Fruit fly (Drosophila melanogaster) whole organism, embryonic: Measurements from ENCODE around the gene CG9302.

Experiments
- BEAF-32 ChIP-seq: fragments of 200-800 bp; sonication (Bioruptor generic); optimal IDR thresholded peaks from 3 replicates; lab custom pipeline; 2017; ENCODE audit warnings: missing biosample characterization, missing genetic modification characterization, mild to moderate bottlenecking, moderate library complexity, missing genetic modification reagents
- Bgb ChIP-seq: fragments of 200-800 bp; sonication (Bioruptor generic); IDR thresholded peaks from 2 replicates; pipeline ENCODE4 v1.3.6; 2022; ENCODE audit warnings: missing biosample characterization, missing genetic modification characterization; ENCODE audit not compliant: partially characterized antibody
- CG10209 ChIP-seq: fragments of 200-800 bp; sonication (Bioruptor generic); optimal IDR thresholded peaks from 3 replicates; lab custom pipeline; 2017; ENCODE audit warnings: missing biosample characterization, mild to moderate bottlenecking, missing genetic modification characterization, missing genetic modification reagents
- CG10267 ChIP-seq: fragments of 200-800 bp; sonication (Bioruptor generic); optimal IDR thresholded peaks from 2 replicates; lab custom pipeline; 2018; ENCODE audit warnings: missing biosample characterization, mild to moderate bottlenecking, missing genetic modification characterization, moderate library complexity
- CG10321 ChIP-seq: fragments of 200-800 bp; sonication (Bioruptor generic); IDR thresholded peaks from 2 replicates; pipeline ENCODE4 v1.3.6; 2022; ENCODE audit warnings: missing biosample characterization, missing genetic modification characterization
- CG11504 ChIP-seq: fragments of 200-800 bp; sonication (Bioruptor generic); optimal IDR thresholded peaks from 3 replicates; lab custom pipeline; 2019; ENCODE audit warnings: missing biosample characterization, mild to moderate bottlenecking, missing genetic modification characterization, moderate library complexity
- CG11695 ChIP-seq: fragments of 200-800 bp; sonication (Bioruptor generic); IDR thresholded peaks from 3 replicates; pipeline ENCODE4 v1.3.6; 2022; ENCODE audit warnings: missing biosample characterization, missing genetic modification characterization
- CG11723 ChIP-seq: fragments of 200-800 bp; sonication (Bioruptor generic); optimal IDR thresholded peaks from 2 replicates; lab custom pipeline; 2017; ENCODE audit warnings: missing biosample characterization, mild to moderate bottlenecking, missing genetic modification characterization
- CG12104 ChIP-seq: fragments of 200-800 bp; sonication (Bioruptor generic); optimal IDR thresholded peaks from 3 replicates; lab custom pipeline; 2016; ENCODE audit warnings: missing biosample characterization, missing genetic modification characterization
- CG14667 ChIP-seq: fragments of 200-800 bp; sonication (Bioruptor generic); IDR thresholded peaks from 2 replicates; pipeline ENCODE4 v1.3.6; 2022; ENCODE audit warnings: missing biosample characterization, missing genetic modification characterization
- CG15011 ChIP-seq: fragments of 200-800 bp; sonication (Bioruptor generic); optimal IDR thresholded peaks from 3 replicates; lab custom pipeline; 2018; ENCODE audit warnings: missing biosample characterization, mild to moderate bottlenecking, missing genetic modification characterization
- CG16863 ChIP-seq: fragments of 200-800 bp; sonication (Bioruptor generic); optimal IDR thresholded peaks from 3 replicates; lab custom pipeline; 2016; ENCODE audit warnings: missing biosample characterization, missing genetic modification characterization
- CG17328 ChIP-seq: fragments of 200-800 bp; sonication (Bioruptor generic); IDR thresholded peaks from 2 replicates; pipeline ENCODE4 v1.3.6; 2022; ENCODE audit warnings: missing biosample characterization, missing genetic modification characterization
- CG17912 ChIP-seq: fragments of 200-800 bp; sonication (Bioruptor generic); optimal IDR thresholded peaks from 2 replicates; lab custom pipeline; 2018; ENCODE audit warnings: missing biosample characterization, mild to moderate bottlenecking, missing genetic modification characterization
- CG18599 ChIP-seq: fragments of 200-800 bp; sonication (Bioruptor generic); optimal IDR thresholded peaks from 3 replicates; lab custom pipeline; 2017; ENCODE audit warnings: missing biosample characterization, missing genetic modification characterization, mild to moderate bottlenecking, moderate library complexity, missing genetic modification reagents
- CG2116 ChIP-seq: fragments of 200-800 bp; sonication (Bioruptor generic); optimal IDR thresholded peaks from 3 replicates; lab custom pipeline; 2018; ENCODE audit warnings: missing biosample characterization, mild to moderate bottlenecking, missing genetic modification characterization
- CG31388 ChIP-seq: fragments of 200-800 bp; sonication (Bioruptor generic); optimal IDR thresholded peaks from 2 replicates; lab custom pipeline; 2016; ENCODE audit warnings: missing biosample characterization, missing genetic modification characterization
- CG31441 ChIP-seq: fragments of 200-800 bp; sonication (Bioruptor generic); IDR thresholded peaks from 2 replicates; pipeline ENCODE4 v1.3.6; 2022; ENCODE audit warnings: missing biosample characterization, missing genetic modification characterization
- CG32767 ChIP-seq: fragments of 200-800 bp; sonication (Bioruptor generic); IDR thresholded peaks from 2 replicates; pipeline ENCODE4 v1.3.6; 2022; ENCODE audit warnings: missing biosample characterization, missing genetic modification characterization
- CG3281 ChIP-seq: fragments of 200-800 bp; sonication (Bioruptor generic); optimal IDR thresholded peaks from 3 replicates; lab custom pipeline; 2017; ENCODE audit warnings: missing biosample characterization, mild to moderate bottlenecking, missing genetic modification characterization
- CG33557 ChIP-seq: fragments of 200-800 bp; sonication (Bioruptor generic); optimal IDR thresholded peaks from 2 replicates; lab custom pipeline; 2019; ENCODE audit warnings: missing biosample characterization, mild to moderate bottlenecking, missing genetic modification characterization, moderate library complexity
- CG3847 ChIP-seq: fragments of 200-800 bp; sonication (Bioruptor generic); IDR thresholded peaks from 2 replicates; pipeline ENCODE4 v1.3.6; 2022; ENCODE audit warnings: missing biosample characterization, missing genetic modification characterization
- CG6683 ChIP-seq: fragments of 200-800 bp; sonication (Bioruptor generic); optimal IDR thresholded peaks from 2 replicates; lab custom pipeline; 2017; ENCODE audit warnings: missing biosample characterization, mild to moderate bottlenecking, missing genetic modification characterization, missing genetic modification reagents
- CG6765 ChIP-seq: fragments of 200-800 bp; sonication (Bioruptor generic); optimal IDR thresholded peaks from 3 replicates; lab custom pipeline; 2017; ENCODE audit warnings: missing biosample characterization, mild to moderate bottlenecking, missing genetic modification characterization
- CG7839 ChIP-seq: fragments of 200-800 bp; sonication (Bioruptor generic); optimal IDR thresholded peaks from 3 replicates; lab custom pipeline; 2018; ENCODE audit warnings: missing biosample characterization, mild to moderate bottlenecking, missing genetic modification characterization, moderate library complexity
- CG9932 ChIP-seq: fragments of 200-800 bp; sonication (Bioruptor generic); IDR thresholded peaks from 2 replicates; pipeline ENCODE4 v1.3.6; 2022; ENCODE audit warnings: missing biosample characterization, missing genetic modification characterization
- Dip2 ChIP-seq: fragments of 200-800 bp; sonication (Bioruptor generic); IDR thresholded peaks from 2 replicates; pipeline ENCODE4 v1.3.6; 2022; ENCODE audit warnings: missing biosample characterization, missing genetic modification characterization
- Elba2 ChIP-seq: fragments of 200-800 bp; sonication (Bioruptor generic); optimal IDR thresholded peaks from 3 replicates; lab custom pipeline; 2016; ENCODE audit warnings: missing biosample characterization, missing genetic modification characterization
- GATAe ChIP-seq: fragments of 200-800 bp; sonication (Bioruptor generic); conservative IDR thresholded peaks from 2 replicates; pipeline ENCODE4 v1.3.6; 2022; ENCODE audit warnings: missing biosample characterization, missing genetic modification characterization
- Gsc ChIP-seq: fragments of 200-800 bp; sonication (Bioruptor generic); IDR thresholded peaks from 2 replicates; pipeline ENCODE4 v1.3.6; 2022; ENCODE audit warnings: missing biosample characterization, missing genetic modification characterization
- NC2β ChIP-seq: fragments of 200-800 bp; sonication (Bioruptor generic); optimal IDR thresholded peaks from 2 replicates; lab custom pipeline; 2016; ENCODE audit warnings: missing biosample characterization, missing genetic modification characterization
- amos ChIP-seq: fragments of 200-800 bp; sonication (Bioruptor generic); IDR thresholded peaks from 2 replicates; pipeline ENCODE4 v1.3.6; 2022; ENCODE audit warnings: missing biosample characterization, missing genetic modification characterization; ENCODE audit not compliant: partially characterized antibody
- bsh ChIP-seq, 2 experiments: fragments of 200-800 bp; sonication (Bioruptor generic); optimal IDR thresholded peaks; 2 replicates each; lab custom pipeline; 2017 to 2018; ENCODE audit warnings: mild to moderate bottlenecking in 2 of 2, missing biosample characterization in 2 of 2, missing genetic modification characterization in 2 of 2, moderate library complexity in 1 of 2
- chm ChIP-seq: fragments of 200-800 bp; sonication (Bioruptor generic); IDR thresholded peaks from 2 replicates; pipeline ENCODE4 v1.3.6; 2022; ENCODE audit warnings: missing biosample characterization, missing genetic modification characterization
- da ChIP-seq: fragments of 200-800 bp; sonication (Bioruptor generic); optimal IDR thresholded peaks from 2 replicates; lab custom pipeline; 2016; ENCODE audit warnings: missing biosample characterization, missing genetic modification characterization
- dmrt99B ChIP-seq: fragments of 200-800 bp; sonication (Bioruptor generic); optimal IDR thresholded peaks from 2 replicates; lab custom pipeline; 2018; ENCODE audit warnings: missing biosample characterization, mild to moderate bottlenecking, missing genetic modification characterization, moderate library complexity
- fd102C ChIP-seq: fragments of 200-800 bp; sonication (Bioruptor generic); optimal IDR thresholded peaks from 2 replicates; lab custom pipeline; 2018; ENCODE audit warnings: missing biosample characterization, mild to moderate bottlenecking, missing genetic modification characterization, moderate library complexity
- gro ChIP-seq: fragments of 200-800 bp; sonication (Bioruptor generic); optimal IDR thresholded peaks from 2 replicates; lab custom pipeline; 2016; ENCODE audit warnings: missing biosample characterization, missing genetic modification characterization
- mld ChIP-seq: fragments of 200-800 bp; sonication (Bioruptor generic); IDR thresholded peaks from 3 replicates; pipeline ENCODE4 v1.3.6; 2022; ENCODE audit warnings: missing biosample characterization, missing genetic modification characterization; ENCODE audit not compliant: partially characterized antibody
- nmo ChIP-seq: fragments of 200-800 bp; sonication (Bioruptor generic); optimal IDR thresholded peaks from 2 replicates; lab custom pipeline; 2018; ENCODE audit warnings: missing biosample characterization, mild to moderate bottlenecking, missing genetic modification characterization, moderate library complexity
- odd ChIP-seq: fragments of 200-800 bp; sonication (Bioruptor generic); optimal IDR thresholded peaks from 2 replicates; lab custom pipeline; 2017; ENCODE audit warnings: missing biosample characterization, mild to moderate bottlenecking, missing genetic modification characterization
- pzg ChIP-seq: fragments of 200-800 bp; sonication (Bioruptor generic); optimal IDR thresholded peaks from 3 replicates; lab custom pipeline; 2018; ENCODE audit warnings: missing biosample characterization, mild to moderate bottlenecking, missing genetic modification characterization, moderate library complexity
- sens-2 ChIP-seq: fragments of 200-800 bp; sonication (Bioruptor generic); IDR thresholded peaks from 2 replicates; pipeline ENCODE4 v1.3.6; 2022; ENCODE audit warnings: missing biosample characterization, missing genetic modification characterization
- sim ChIP-seq: fragments of 200-800 bp; sonication (Bioruptor generic); IDR thresholded peaks from 2 replicates; pipeline ENCODE4 v1.3.6; 2022; ENCODE audit warnings: missing biosample characterization, missing genetic modification characterization
- toy ChIP-seq: fragments of 200-800 bp; sonication (Bioruptor generic); IDR thresholded peaks from 2 replicates; pipeline ENCODE4 v1.3.6; 2022; ENCODE audit warnings: missing biosample characterization, missing genetic modification characterization
- twi ChIP-seq: fragments of 200-800 bp; optimal IDR thresholded peaks from 2 replicates; lab custom pipeline; 2019; ENCODE audit warnings: missing biosample characterization, mild to moderate bottlenecking, missing genetic modification characterization, moderate library complexity
- vnd ChIP-seq: fragments of 200-800 bp; sonication (Bioruptor generic); IDR thresholded peaks from 3 replicates; pipeline ENCODE4 v1.3.6; 2022; ENCODE audit warnings: missing biosample characterization, missing genetic modification characterization; ENCODE audit not compliant: partially characterized antibody
- vvl ChIP-seq: fragments of 200-800 bp; sonication (Bioruptor generic); IDR thresholded peaks from 2 replicates; pipeline ENCODE4 v1.3.6; 2022; ENCODE audit warnings: missing biosample characterization, missing genetic modification characterization
- wek ChIP-seq: fragments of 200-800 bp; sonication (Bioruptor generic); optimal IDR thresholded peaks from 3 replicates; lab custom pipeline; 2018; ENCODE audit warnings: missing biosample characterization, mild to moderate bottlenecking, missing genetic modification characterization, moderate library complexity

CG9302 gene

dm6 chr2L:13398614-13399161 lies 20.4 kb upstream of the CG9302 start, which contains the start of the genes CG10859 and CG7110 (continued):
- TF ChIP-seq fd102C (GFP tag; lab: Kevin White, UChicago) (peak; percentile 7), Dip2 (GFP tag; lab: Robert Waterston, UW) (no peak), CG17328 (GFP tag; lab: Robert Waterston, UW) (peak; percentile 14; the same call in 1 of the 2 replicates), sens-2 (GFP tag; lab: Robert Waterston, UW) (peak; percentile 33; the same call in 1 of the 2 replicates), Bgb (GFP tag; lab: Robert Waterston, UW) (peak; percentile 29; the same call in 1 of the 2 replicates), vnd (GFP tag; lab: Robert Waterston, UW) (no peak), chm (peak; percentile 65; the same call in 1 of the 2 replicates), CG10209 (GFP tag; lab: Kevin White, UChicago) (peak; percentile 41), CG31388 (GFP tag; lab: Kevin White, UChicago) (no peak), toy (GFP tag; lab: Robert Waterston, UW) (no peak), NC2β (GFP tag; lab: Kevin White, UChicago) (peak; percentile 45), nmo (GFP tag; lab: Kevin White, UChicago) (peak; percentile 51), mld (GFP tag; lab: Robert Waterston, UW) (no peak), CG9932 (GFP tag; lab: Robert Waterston, UW) (no peak), CG6765 (peak; percentile 72), CG3281 (peak; percentile 69), CG7839 (tag; lab: Kevin White, UChicago) (peak; percentile 40), CG10267 (tag; lab: Kevin White, UChicago) (peak; percentile 60), CG33557 (GFP tag; lab: Kevin White, UChicago) (peak; percentile 32), CG2116 (GFP tag; lab: Kevin White, UChicago) (peak; percentile 40), CG18599 (GFP tag; lab: Kevin White, UChicago) (peak; percentile 43), CG17912 (peak; percentile 56), BEAF-32 (GFP tag; lab: Kevin White, UChicago) (peak; percentile 10), GATAe (GFP tag; lab: Robert Waterston, UW) (no peak), da (GFP tag; lab: Kevin White, UChicago) (no peak), CG31441 (GFP tag; lab: Robert Waterston, UW) (peak; percentile 55; the same call in 1 of the 2 replicates), CG3847 (GFP tag; lab: Robert Waterston, UW) (peak; percentile 54; the same call in 1 of the 2 replicates), pzg (GFP tag; lab: Kevin White, UChicago) (peak; percentile 85), odd (peak; percentile 60), gro (GFP tag; lab: Kevin White, UChicago) (peak; percentile 21), twi (tag; lab: Kevin White, UChicago) (peak; percentile 33), vvl (peak; percentile 33; the same call in 1 of the 2 replicates), CG6683 (GFP tag; lab: Kevin White, UChicago) (peak; percentile 53), CG11723 (GFP tag; lab: Kevin White, UChicago) (peak; percentile 29), bsh (GFP tag; optimal IDR thresholded peaks at IDR 0.05; lab: Kevin White, UChicago) (peak in 1 of 2 experiments; percentile 25), CG11504 (tag; lab: Kevin White, UChicago) (peak; percentile 48)

DNA sequence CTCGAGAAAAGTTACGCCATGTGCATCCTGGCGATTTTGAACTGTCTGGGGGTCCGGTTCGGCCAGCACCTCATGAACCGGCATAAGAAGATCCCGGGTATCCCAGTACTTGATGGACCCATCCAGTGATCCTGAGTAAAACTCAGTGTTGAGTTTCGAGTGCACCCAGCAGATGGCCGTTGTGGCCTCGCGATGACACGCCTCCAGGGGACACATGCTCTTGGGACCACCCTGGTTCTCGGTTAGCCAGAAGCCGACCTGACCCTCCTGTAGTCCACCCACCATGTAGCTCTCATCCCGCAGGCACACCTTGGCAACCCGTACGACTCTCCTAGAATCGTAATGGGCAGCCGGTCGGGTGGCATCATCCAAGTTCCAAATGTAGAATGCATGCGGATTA lies 19.1 kb upstream of the CG9302 start:
- TF ChIP-seq CG16863 (GFP tag; lab: Kevin White, UChicago) = no peak
- no peak for TF ChIP-seq amos (GFP tag; lab: Robert Waterston, UW)
- TF ChIP-seq Dip2 (GFP tag; lab: Robert Waterston, UW) = no peak
- TF ChIP-seq dmrt99B = no peak
- TF ChIP-seq CG14667 (GFP tag; lab: Robert Waterston, UW) = no peak
- no peak for TF ChIP-seq CG12104
- TF ChIP-seq Gsc (GFP tag; lab: Robert Waterston, UW) = no peak
- TF ChIP-seq sim = no peak
- no peak for TF ChIP-seq CG32767 (GFP tag; lab: Robert Waterston, UW)
- no peak for TF ChIP-seq wek (GFP tag; lab: Kevin White, UChicago)
- no peak for TF ChIP-seq Elba2 (GFP tag; lab: Kevin White, UChicago)
- no peak for TF ChIP-seq CG11695 (GFP tag; lab: Robert Waterston, UW)
- no peak for TF ChIP-seq CG15011 (GFP tag; lab: Kevin White, UChicago)
- no peak for TF ChIP-seq CG10321 (GFP tag; lab: Robert Waterston, UW)
